Worm (Caenorhabditis elegans): ENCODE measurements around the gene F56H9.8.

The F56H9.8 gene

DNA sequence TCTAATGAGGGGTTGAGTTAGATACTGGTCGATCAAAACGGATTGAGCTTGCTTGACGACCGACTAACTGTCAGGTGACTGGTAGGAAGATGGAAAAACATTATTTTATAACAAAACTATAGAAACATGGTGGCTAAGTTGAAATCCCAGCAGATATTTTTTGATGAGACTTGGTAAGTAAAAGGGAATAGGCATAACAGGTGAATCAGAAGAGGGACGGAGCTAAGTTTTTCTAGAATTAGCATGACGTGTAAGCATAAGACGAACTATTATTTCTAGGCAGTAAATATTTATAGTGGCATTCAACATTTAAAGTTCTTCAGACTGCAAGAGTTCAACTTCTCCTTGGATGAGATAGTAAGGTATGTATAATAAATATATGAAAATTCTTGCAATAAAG lies at the start of gene F56H9.8:
F56H9.8 (plus strand) TSS at position 301 of the 400 bp plus-strand sequence.
- TF ChIP-seq tbx-11 (GFP tag; IDR thresholded peaks at IDR 0.05) (no peak), sea-1 (GFP tag; conservative IDR thresholded peaks at IDR 0.05) (no peak), aly-1 (tag; optimal IDR thresholded peaks at IDR 0.05) (no peak), hnd-1 (tag; optimal IDR thresholded peaks at IDR 0.05) (no peak), tbx-37 (GFP tag; conservative IDR thresholded peaks at IDR 0.05) (no peak), scrt-1 (GFP tag; IDR thresholded peaks at IDR 0.05) (no peak), hmg-4 (GFP tag; optimal IDR thresholded peaks at IDR 0.05) (no peak), B0310.2 (tag; optimal IDR thresholded peaks at IDR 0.05) (no peak), F13C5.2 (tag; optimal IDR thresholded peaks at IDR 0.05) (no peak), pes-1 (GFP tag; IDR thresholded peaks at IDR 0.05) (no peak), tra-4 (tag; optimal IDR thresholded peaks at IDR 0.05) (no peak), ama-1 (optimal IDR thresholded peaks at IDR 0.05) (no peak), hmbx-1 (tag; optimal IDR thresholded peaks at IDR 0.05) (no peak), ceh-36 (tag; optimal IDR thresholded peaks at IDR 0.05) (no peak), ets-7 (tag; optimal IDR thresholded peaks at IDR 0.05) (no peak), flt-1 (GFP tag; IDR thresholded peaks at IDR 0.05) (no peak)

DNA sequence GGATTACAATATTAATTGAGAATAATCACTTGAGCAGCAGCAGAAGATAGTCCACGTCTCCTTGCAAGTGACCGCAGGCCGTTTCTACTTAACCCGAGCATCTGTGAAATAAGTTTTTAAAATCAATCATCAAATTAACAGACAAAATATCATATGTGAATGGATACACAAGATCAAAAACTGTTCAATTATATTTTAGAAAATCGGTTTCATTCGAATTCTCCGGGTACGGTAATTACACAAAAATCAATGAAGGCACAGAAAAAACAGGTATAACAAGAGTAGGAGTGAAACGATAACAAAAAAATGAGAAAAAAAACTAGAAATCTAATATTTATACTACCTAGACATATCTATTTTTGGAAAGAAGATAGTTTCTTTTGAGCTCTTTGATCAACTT lies 48.4 kb upstream of the F56H9.8 start, which contains the start of gene mma-1:
mma-1 (minus strand) TSS at position 101 of the 400 bp plus-strand sequence.
- no peak for TF ChIP-seq hmbx-1 (tag; optimal IDR thresholded peaks at IDR 0.05)
- no peak for TF ChIP-seq pes-1 (GFP tag; IDR thresholded peaks at IDR 0.05)
- no peak for TF ChIP-seq ama-1 (optimal IDR thresholded peaks at IDR 0.05)
- no peak for TF ChIP-seq ets-7 (tag; optimal IDR thresholded peaks at IDR 0.05)
- no peak for TF ChIP-seq flt-1 (GFP tag; IDR thresholded peaks at IDR 0.05)
- TF ChIP-seq B0310.2 (tag; optimal IDR thresholded peaks at IDR 0.05): no peak
- no peak for TF ChIP-seq hnd-1 (tag; optimal IDR thresholded peaks at IDR 0.05)
- TF ChIP-seq hmg-4 (GFP tag; optimal IDR thresholded peaks at IDR 0.05): no peak
- no peak for TF ChIP-seq tbx-11 (GFP tag; IDR thresholded peaks at IDR 0.05)
- TF ChIP-seq ceh-36 (tag; optimal IDR thresholded peaks at IDR 0.05): no peak
- TF ChIP-seq sea-1 (GFP tag; conservative IDR thresholded peaks at IDR 0.05): no peak
- TF ChIP-seq ceh-13 (GFP tag; optimal IDR thresholded peaks at IDR 0.05): no peak
- no peak for TF ChIP-seq tbx-37 (GFP tag; conservative IDR thresholded peaks at IDR 0.05)
- no peak for TF ChIP-seq tra-4 (tag; optimal IDR thresholded peaks at IDR 0.05)

DNA sequence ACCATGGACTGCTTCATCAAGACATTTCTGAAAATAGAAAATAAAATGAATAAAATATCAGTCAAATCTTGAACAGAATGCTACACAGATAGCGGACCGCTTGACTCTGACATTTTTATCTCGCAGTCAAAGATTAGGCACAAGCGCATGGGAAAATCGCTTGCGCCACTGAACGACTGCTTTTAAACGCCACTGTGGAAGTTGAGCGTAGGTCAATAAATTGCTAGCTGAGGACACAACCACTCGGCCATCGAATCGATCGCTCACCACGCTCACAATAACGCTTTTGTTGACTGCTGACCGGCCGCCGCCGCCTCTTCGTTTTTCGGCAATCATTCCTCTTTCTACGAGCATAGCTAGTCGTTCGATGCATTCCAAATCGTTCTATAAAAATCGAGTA lies 47.8 kb upstream of the F56H9.8 start:
- no peak for TF ChIP-seq ama-1 (optimal IDR thresholded peaks at IDR 0.05)
- TF ChIP-seq hmg-4 (GFP tag; optimal IDR thresholded peaks at IDR 0.05): peak; percentile 90
- no peak; the same call in 1 of the 2 replicates for TF ChIP-seq pes-1 (GFP tag; IDR thresholded peaks at IDR 0.05)
- TF ChIP-seq hnd-1 (tag; optimal IDR thresholded peaks at IDR 0.05): peak; percentile 30
- peak; percentile 62 for TF ChIP-seq ceh-13 (GFP tag; optimal IDR thresholded peaks at IDR 0.05)
- peak; percentile 19 for TF ChIP-seq ets-7 (tag; optimal IDR thresholded peaks at IDR 0.05)
- TF ChIP-seq ceh-36 (tag; optimal IDR thresholded peaks at IDR 0.05): peak; percentile 45
- peak; percentile 71 for TF ChIP-seq scrt-1 (GFP tag; IDR thresholded peaks at IDR 0.05)
- peak; percentile 42 for TF ChIP-seq B0310.2 (tag; optimal IDR thresholded peaks at IDR 0.05)
- peak; percentile 77 for TF ChIP-seq sea-1 (GFP tag; conservative IDR thresholded peaks at IDR 0.05)
- TF ChIP-seq tbx-37 (GFP tag; conservative IDR thresholded peaks at IDR 0.05): peak; percentile 47
- TF ChIP-seq tra-4 (tag; optimal IDR thresholded peaks at IDR 0.05): peak; percentile 65
- peak; percentile 85 for TF ChIP-seq F13C5.2 (tag; optimal IDR thresholded peaks at IDR 0.05)
- TF ChIP-seq aly-1 (tag; optimal IDR thresholded peaks at IDR 0.05): peak; percentile 80
- peak; percentile 76 for TF ChIP-seq flt-1 (GFP tag; IDR thresholded peaks at IDR 0.05)
- peak; percentile 43 for TF ChIP-seq hmbx-1 (tag; optimal IDR thresholded peaks at IDR 0.05)
- TF ChIP-seq tbx-11 (GFP tag; IDR thresholded peaks at IDR 0.05): no peak

DNA sequence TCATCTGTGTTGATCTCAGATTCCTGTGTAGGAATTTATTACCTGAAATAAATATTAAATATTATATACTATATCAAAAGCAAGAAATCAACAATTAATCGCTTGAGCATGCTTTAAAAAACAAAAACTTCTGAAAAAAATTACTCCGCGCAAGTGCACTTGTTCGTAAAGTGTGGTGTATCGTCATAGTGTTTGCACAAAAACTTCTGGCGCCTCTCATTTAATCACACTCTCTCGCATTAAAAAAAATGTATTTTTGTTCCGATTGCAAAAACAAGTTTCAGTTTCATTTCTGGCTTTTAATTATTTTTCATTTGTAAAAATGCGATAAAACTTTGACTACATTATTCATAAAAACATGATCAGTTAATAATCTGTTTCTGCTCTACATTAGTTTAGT lies 45.5 kb upstream of the F56H9.8 start, which contains the start of the genes C14C10.10 and ril-2:
C14C10.10 (minus strand) TSS at position 19 of the 400 bp plus-strand sequence.
ril-2 (minus strand) TSS at position 48 of the 400 bp plus-strand sequence.
- TF ChIP-seq F13C5.2 (tag; optimal IDR thresholded peaks at IDR 0.05): no peak
- no peak for TF ChIP-seq ets-7 (tag; optimal IDR thresholded peaks at IDR 0.05)

DNA sequence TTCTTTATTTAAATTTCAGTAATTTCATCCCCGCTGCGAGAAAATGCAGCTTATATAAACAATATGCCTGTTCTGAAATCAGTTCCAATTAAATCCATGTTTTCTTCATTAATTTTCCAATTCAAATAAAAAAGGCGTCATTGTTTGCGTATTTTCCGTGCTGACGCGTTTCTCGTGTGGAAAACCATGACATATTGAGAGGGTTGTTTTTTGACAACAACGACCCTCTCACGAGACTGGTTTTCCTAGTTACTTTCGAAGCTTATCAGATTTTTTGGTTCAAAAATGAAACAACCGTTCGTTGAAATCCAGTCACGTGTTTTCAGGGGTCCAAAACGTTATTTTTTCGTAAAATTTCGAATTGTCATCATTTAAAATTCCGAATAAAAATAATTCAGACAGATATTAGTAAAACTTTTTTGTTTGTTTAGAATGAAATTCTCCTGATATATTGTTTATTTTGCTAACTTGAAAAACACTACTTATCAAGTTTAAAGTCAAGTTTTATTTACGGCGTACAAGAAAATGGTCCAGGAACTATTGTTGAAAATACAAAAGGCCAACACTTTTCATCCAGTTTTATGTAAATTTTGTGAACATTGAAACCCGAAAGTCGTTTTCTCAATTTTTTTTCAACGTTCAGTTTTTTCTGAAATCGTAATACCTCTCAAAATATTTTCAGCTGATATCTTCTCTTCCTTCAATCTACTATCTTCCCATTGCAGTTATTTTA lies 44.9 kb upstream of the F56H9.8 start, which contains the start of gene C14C10.5:
C14C10.5 (plus strand) TSS at position 683 of the 733 bp plus-strand sequence.
- TF ChIP-seq tbx-37 (GFP tag; conservative IDR thresholded peaks at IDR 0.05) (no peak), tra-4 (tag; optimal IDR thresholded peaks at IDR 0.05) (no peak), aly-1 (tag; optimal IDR thresholded peaks at IDR 0.05) (no peak), ets-7 (tag; optimal IDR thresholded peaks at IDR 0.05) (no peak), flt-1 (GFP tag; IDR thresholded peaks at IDR 0.05) (no peak), sea-1 (GFP tag; conservative IDR thresholded peaks at IDR 0.05) (no peak), hnd-1 (tag; optimal IDR thresholded peaks at IDR 0.05) (no peak)

DNA sequence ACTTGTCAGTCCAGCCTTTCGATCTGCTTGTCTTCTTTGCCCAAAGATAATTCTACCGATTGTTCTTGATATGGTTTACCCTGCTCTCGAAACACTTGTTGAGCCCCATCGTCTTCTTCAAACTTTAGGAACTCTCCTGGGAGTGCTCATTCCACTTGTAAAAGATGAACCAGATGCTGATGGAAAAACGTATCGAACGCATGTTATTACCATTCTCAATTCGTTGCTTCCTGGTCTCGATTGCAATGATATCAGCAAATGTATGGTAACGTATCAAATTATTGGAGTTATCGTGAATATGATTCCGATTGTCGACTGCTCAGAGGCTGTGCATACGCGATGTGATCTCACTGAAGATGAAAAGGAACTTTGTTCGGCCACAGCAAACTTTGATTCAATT lies 42.8 kb upstream of the F56H9.8 start:
- TF ChIP-seq F13C5.2 (tag; optimal IDR thresholded peaks at IDR 0.05) (no peak), scrt-1 (GFP tag; IDR thresholded peaks at IDR 0.05) (no peak), hmg-4 (GFP tag; optimal IDR thresholded peaks at IDR 0.05) (no peak), flt-1 (GFP tag; IDR thresholded peaks at IDR 0.05) (no peak), pes-1 (GFP tag; IDR thresholded peaks at IDR 0.05) (no peak), tra-4 (tag; optimal IDR thresholded peaks at IDR 0.05) (no peak), hnd-1 (tag; optimal IDR thresholded peaks at IDR 0.05) (no peak), aly-1 (tag; optimal IDR thresholded peaks at IDR 0.05) (no peak), ama-1 (optimal IDR thresholded peaks at IDR 0.05) (no peak), tbx-11 (GFP tag; IDR thresholded peaks at IDR 0.05) (no peak), ceh-13 (GFP tag; optimal IDR thresholded peaks at IDR 0.05) (no peak), B0310.2 (tag; optimal IDR thresholded peaks at IDR 0.05) (no peak), ets-7 (tag; optimal IDR thresholded peaks at IDR 0.05) (no peak)

DNA sequence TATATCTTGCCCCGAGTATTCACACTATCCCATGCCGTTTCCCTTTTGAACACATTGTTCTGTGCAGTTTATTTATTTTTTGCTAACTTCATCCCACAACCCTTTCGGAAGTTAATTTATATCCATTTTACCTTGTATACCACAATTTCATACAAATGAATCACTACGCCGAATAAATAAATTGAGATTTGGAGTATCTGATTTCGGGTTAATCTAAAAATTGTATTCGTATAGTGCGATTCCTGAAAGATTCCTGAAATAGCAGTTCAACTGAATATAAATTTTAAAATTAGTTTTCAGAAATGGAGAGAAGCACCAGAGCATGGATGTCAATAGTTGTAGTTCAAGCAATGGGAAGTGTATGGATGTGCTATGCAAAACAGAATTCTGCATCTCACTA lies 37.5 kb upstream of the F56H9.8 start, which contains the start of gene erg-28:
erg-28 (plus strand) TSS at position 301 of the 400 bp plus-strand sequence.
- no peak for TF ChIP-seq B0310.2 (tag; optimal IDR thresholded peaks at IDR 0.05)
- TF ChIP-seq ets-7 (tag; optimal IDR thresholded peaks at IDR 0.05): no peak
- TF ChIP-seq ceh-13 (GFP tag; optimal IDR thresholded peaks at IDR 0.05): no peak
- TF ChIP-seq F13C5.2 (tag; optimal IDR thresholded peaks at IDR 0.05): no peak
- TF ChIP-seq ceh-36 (tag; optimal IDR thresholded peaks at IDR 0.05): no peak
- TF ChIP-seq sea-1 (GFP tag; conservative IDR thresholded peaks at IDR 0.05): no peak
- no peak for TF ChIP-seq tra-4 (tag; optimal IDR thresholded peaks at IDR 0.05)
- TF ChIP-seq pes-1 (GFP tag; IDR thresholded peaks at IDR 0.05): no peak
- TF ChIP-seq tbx-37 (GFP tag; conservative IDR thresholded peaks at IDR 0.05): no peak
- TF ChIP-seq ama-1 (optimal IDR thresholded peaks at IDR 0.05): no peak
- TF ChIP-seq hmbx-1 (tag; optimal IDR thresholded peaks at IDR 0.05): no peak
- no peak for TF ChIP-seq flt-1 (GFP tag; IDR thresholded peaks at IDR 0.05)
- no peak for TF ChIP-seq scrt-1 (GFP tag; IDR thresholded peaks at IDR 0.05)
- TF ChIP-seq tbx-11 (GFP tag; IDR thresholded peaks at IDR 0.05): no peak
- no peak for TF ChIP-seq hnd-1 (tag; optimal IDR thresholded peaks at IDR 0.05)
- no peak for TF ChIP-seq hmg-4 (GFP tag; optimal IDR thresholded peaks at IDR 0.05)
- no peak for TF ChIP-seq aly-1 (tag; optimal IDR thresholded peaks at IDR 0.05)
